Worm (Caenorhabditis elegans) whole organism, mixed stage, embryonic: ENCODE results near the gene R09D1.14.

Source experiments
- elt-3 ChIP-seq: fragments of 150-350 bp; optimal IDR thresholded peaks from 2 replicates; lab custom pipeline; 2014; ENCODE audit warnings: missing biosample characterization, missing genetic modification characterization
- lin-32 ChIP-seq: fragments of 200-800 bp; sonication (Bioruptor generic); optimal IDR thresholded peaks from 2 replicates; lab custom pipeline; 2018; ENCODE audit warnings: mild to moderate bottlenecking, missing genetic modification characterization, missing compliant biosample characterization
- nhr-237 ChIP-seq: fragments of 150-350 bp; optimal IDR thresholded peaks from 2 replicates; lab custom pipeline; 2014; ENCODE audit warnings: missing biosample characterization, missing genetic modification characterization
- sem-2 ChIP-seq: fragments of 200-800 bp; sonication (Bioruptor generic); optimal IDR thresholded peaks from 2 replicates; lab custom pipeline; 2018; ENCODE audit warnings: mild to moderate bottlenecking, missing genetic modification characterization, missing compliant biosample characterization
- unc-39 ChIP-seq: fragments of 150-350 bp; optimal IDR thresholded peaks from 2 replicates; lab custom pipeline; 2014; ENCODE audit warnings: missing biosample characterization, missing genetic modification characterization
- unc-62 ChIP-seq: fragments of 150-350 bp; optimal IDR thresholded peaks from 2 replicates; lab custom pipeline; 2014; ENCODE audit warnings: missing biosample characterization, missing genetic modification reagents, missing genetic modification characterization
- ztf-11 ChIP-seq: fragments of 150-350 bp; optimal IDR thresholded peaks from 2 replicates; lab custom pipeline; 2014; ENCODE audit warnings: missing biosample characterization, missing genetic modification characterization

DNA sequence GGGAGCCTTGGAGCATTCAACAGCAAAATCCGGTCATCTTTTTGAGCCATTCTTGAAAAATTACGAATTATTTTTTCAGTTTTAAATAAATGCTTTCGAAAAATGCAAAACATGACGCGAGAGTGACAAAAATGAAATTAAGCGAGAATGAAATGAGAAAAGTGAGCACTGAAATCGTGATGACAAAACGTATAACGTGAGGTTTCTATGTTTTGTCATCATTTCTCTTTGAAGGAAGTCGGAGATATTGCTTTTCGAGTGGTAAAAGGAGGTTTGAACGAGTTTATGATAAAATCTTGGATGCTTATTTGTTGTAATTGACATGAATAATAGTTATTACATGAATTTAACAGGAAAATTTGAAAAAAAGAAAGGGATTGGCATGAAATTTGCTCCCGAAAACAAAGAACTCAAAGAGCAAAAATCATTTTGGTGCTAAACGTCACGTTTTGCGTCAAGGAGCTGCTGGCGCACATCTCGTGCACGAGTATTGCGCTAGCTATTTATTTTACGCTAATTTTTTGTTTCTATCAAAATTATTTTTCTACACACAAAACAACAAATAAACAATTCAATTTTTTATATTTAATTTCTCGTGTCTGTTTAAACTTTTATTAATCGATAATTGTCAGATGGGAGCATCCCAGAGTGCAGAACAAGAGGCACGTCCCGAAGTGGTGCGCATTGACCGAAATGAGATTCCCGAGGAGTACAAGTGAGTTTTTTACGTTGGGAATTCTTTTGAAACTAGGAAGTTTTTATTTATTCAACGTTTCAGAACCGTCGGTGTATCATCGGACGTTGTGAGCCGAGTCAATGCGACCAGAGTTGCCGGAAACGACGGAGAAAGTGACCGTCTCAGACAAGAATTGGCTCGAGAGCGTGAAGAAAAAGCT lies 42.7 kb downstream of the R09D1.14 start, which contains the start of the genes gss-1 and chch-3:
- no peak for TF ChIP-seq ztf-11 (tag; lab: Kevin White, UChicago)
- no peak for TF ChIP-seq elt-3 (tag; lab: Kevin White, UChicago)
- TF ChIP-seq nhr-237 (tag; lab: Kevin White, UChicago): no peak
- TF ChIP-seq unc-62 (GFP tag; lab: Kevin White, UChicago): no peak
- no peak for TF ChIP-seq sem-2
- TF ChIP-seq unc-39 (tag; lab: Kevin White, UChicago): no peak
- no peak for TF ChIP-seq lin-32
